Worm (Caenorhabditis elegans) whole organism, L1 larva: ENCODE data around the gene F49C5.5.
"Not testable (repeated sequence)": the region's sequence is repeated elsewhere in the genome, so short reads cannot be mapped to it uniquely, and the experiment has no call there.

Experiments
- C16A3.4 ChIP-seq: fragments of 150-350 bp; optimal IDR thresholded peaks from 2 replicates; lab custom pipeline; 2014; ENCODE audit warnings: missing biosample characterization, missing genetic modification characterization
- Y116A8C.19 ChIP-seq: sonication (generic microtip); optimal IDR thresholded peaks from 2 replicates; lab custom pipeline; 2016; ENCODE audit warnings: missing compliant biosample characterization, missing genetic modification characterization, borderline replicate concordance
- alr-1 ChIP-seq: fragments of 200-800 bp; sonication (Bioruptor generic); optimal IDR thresholded peaks from 2 replicates; lab custom pipeline; 2018; ENCODE audit warnings: borderline replicate concordance, mild to moderate bottlenecking, missing genetic modification characterization, missing compliant biosample characterization
- ceh-82 ChIP-seq, 3 experiments: fragments of 150-350 bp in 1 of 3; sonication (generic microtip) in 2 of 3; optimal IDR thresholded peaks; 2 replicates each; lab custom pipeline; 2014 to 2017; ENCODE audit warnings: missing biosample characterization in 3 of 3, missing genetic modification characterization in 3 of 3
- ceh-90 ChIP-seq: sonication (generic microtip); optimal IDR thresholded peaks from 2 replicates; lab custom pipeline; 2016; ENCODE audit warnings: missing genetic modification characterization, missing compliant biosample characterization
- dsc-1 ChIP-seq: sonication (generic microtip); optimal IDR thresholded peaks from 2 replicates; lab custom pipeline; 2016; ENCODE audit warnings: mild to moderate bottlenecking, missing genetic modification characterization, missing compliant biosample characterization
- efl-1 ChIP-seq, 4 experiments: fragments of 150-350 bp; optimal IDR thresholded peaks in 3 of 4; peaks in 1 of 4; 1 replicate in 1 of 4; 2 replicates in 3 of 4; lab custom pipeline; 2014; ENCODE audit warnings: missing biosample characterization in 2 of 4, missing genetic modification characterization in 2 of 4, missing genetic modification reagents in 2 of 4
- elt-2 ChIP-seq: sonication (generic microtip); optimal IDR thresholded peaks from 2 replicates; lab custom pipeline; 2016; ENCODE audit warnings: missing genetic modification characterization, mild to moderate bottlenecking, inconsistent platforms, missing compliant biosample characterization, missing genetic modification reagents
- ets-5 ChIP-seq: fragments of 200-800 bp; sonication (Bioruptor generic); IDR thresholded peaks from 2 replicates; pipeline ENCODE4 v1.3.6; 2022; ENCODE audit warnings: missing genetic modification characterization, missing compliant biosample characterization
- isw-1 ChIP-seq: fragments of 200-800 bp; sonication (Bioruptor generic); IDR thresholded peaks from 2 replicates; pipeline ENCODE4 v1.3.6; 2022; ENCODE audit warnings: missing genetic modification characterization, missing compliant biosample characterization
- jun-1 ChIP-seq: fragments of 150-350 bp; optimal IDR thresholded peaks from 2 replicates; lab custom pipeline; 2014; ENCODE audit warnings: missing biosample characterization, missing genetic modification reagents, missing genetic modification characterization
- lin-14 ChIP-seq: fragments of 200-800 bp; sonication (Bioruptor generic); optimal IDR thresholded peaks from 2 replicates; lab custom pipeline; 2018; ENCODE audit warnings: mild to moderate bottlenecking, missing genetic modification characterization, moderate library complexity, missing compliant biosample characterization
- lin-35 ChIP-seq, 2 experiments: fragments of 150-350 bp; optimal IDR thresholded peaks; 2 replicates each; lab custom pipeline; 2014; ENCODE audit warnings: missing biosample characterization in 2 of 2, missing genetic modification characterization in 2 of 2, missing genetic modification reagents in 2 of 2
- lir-3 ChIP-seq: sonication (generic microtip); optimal IDR thresholded peaks from 2 replicates; lab custom pipeline; 2016; ENCODE audit warnings: mild to moderate bottlenecking, missing genetic modification characterization, moderate library complexity, missing compliant biosample characterization; ENCODE audit not compliant: poor library complexity
- lsy-2 ChIP-seq, 2 experiments: fragments of 150-350 bp; optimal IDR thresholded peaks; 2 replicates each; lab custom pipeline; 2014; ENCODE audit warnings: missing biosample characterization in 2 of 2, missing genetic modification characterization in 2 of 2
- mdl-1 ChIP-seq, 2 experiments: fragments of 150-350 bp; optimal IDR thresholded peaks; 2 replicates each; lab custom pipeline; 2014 to 2017; ENCODE audit warnings: missing biosample characterization in 2 of 2, missing genetic modification characterization in 2 of 2, inconsistent platforms in 1 of 2
- mef-2 ChIP-seq: fragments of 150-350 bp; optimal IDR thresholded peaks from 2 replicates; lab custom pipeline; 2014; ENCODE audit warnings: missing biosample characterization, missing genetic modification characterization
- nhr-11 ChIP-seq: fragments of 150-350 bp; optimal IDR thresholded peaks from 2 replicates; lab custom pipeline; 2014; ENCODE audit warnings: missing biosample characterization, missing genetic modification characterization
- nhr-19 ChIP-seq: fragments of 200-800 bp; sonication (Bioruptor generic); conservative IDR thresholded peaks from 2 replicates; pipeline ENCODE4 v1.3.6; 2022; ENCODE audit warnings: missing genetic modification characterization, missing compliant biosample characterization
- nhr-20 ChIP-seq: sonication (generic microtip); optimal IDR thresholded peaks from 2 replicates; lab custom pipeline; 2016; ENCODE audit warnings: mild to moderate bottlenecking, missing genetic modification characterization, missing compliant biosample characterization
- nhr-237 ChIP-seq: fragments of 150-350 bp; optimal IDR thresholded peaks from 2 replicates; lab custom pipeline; 2014; ENCODE audit warnings: missing biosample characterization, missing genetic modification characterization
- nhr-47 ChIP-seq: sonication (generic microtip); optimal IDR thresholded peaks from 2 replicates; lab custom pipeline; 2016; ENCODE audit warnings: mild to moderate bottlenecking, missing genetic modification characterization, moderate library complexity, missing compliant biosample characterization
- nhr-71 ChIP-seq: sonication (generic microtip); optimal IDR thresholded peaks from 2 replicates; lab custom pipeline; 2016; ENCODE audit warnings: mild to moderate bottlenecking, missing genetic modification characterization, moderate library complexity, missing compliant biosample characterization
- nhr-90 ChIP-seq: sonication (generic microtip); optimal IDR thresholded peaks from 2 replicates; lab custom pipeline; 2016; ENCODE audit warnings: mild to moderate bottlenecking, missing genetic modification characterization, missing compliant biosample characterization; ENCODE audit not compliant: poor library complexity
- pax-3 ChIP-seq: fragments of 200-800 bp; sonication (Bioruptor generic); optimal IDR thresholded peaks from 2 replicates; lab custom pipeline; 2018; ENCODE audit warnings: mild to moderate bottlenecking, missing genetic modification characterization, moderate library complexity, missing compliant biosample characterization
- skn-1 ChIP-seq: fragments of 150-350 bp; optimal IDR thresholded peaks from 2 replicates; lab custom pipeline; 2014; ENCODE audit warnings: missing biosample characterization, missing genetic modification characterization
- snpc-4 ChIP-seq: fragments of 150-350 bp; optimal IDR thresholded peaks from 2 replicates; lab custom pipeline; 2014; ENCODE audit warnings: missing biosample characterization, missing genetic modification characterization
- snu-23 ChIP-seq: sonication (generic microtip); optimal IDR thresholded peaks from 2 replicates; lab custom pipeline; 2016; ENCODE audit warnings: missing genetic modification characterization, missing compliant biosample characterization
- sox-4 ChIP-seq: sonication (generic microtip); optimal IDR thresholded peaks from 2 replicates; lab custom pipeline; 2016; ENCODE audit warnings: missing genetic modification characterization, missing compliant biosample characterization
- sup-37 ChIP-seq: fragments of 200-800 bp; sonication (Bioruptor generic); optimal IDR thresholded peaks from 2 replicates; lab custom pipeline; 2018; ENCODE audit warnings: mild to moderate bottlenecking, missing genetic modification characterization, missing compliant biosample characterization
- swsn-7 ChIP-seq: sonication (generic microtip); optimal IDR thresholded peaks from 2 replicates; lab custom pipeline; 2016; ENCODE audit warnings: missing genetic modification characterization, missing compliant biosample characterization
- tbx-2 ChIP-seq: sonication (generic microtip); optimal IDR thresholded peaks from 2 replicates; lab custom pipeline; 2016; ENCODE audit warnings: missing genetic modification characterization, missing compliant biosample characterization
- unc-98 ChIP-seq: fragments of 200-800 bp; sonication (Bioruptor generic); IDR thresholded peaks from 2 replicates; pipeline ENCODE4 v1.3.6; 2022; ENCODE audit warnings: missing genetic modification characterization, missing compliant biosample characterization
- xbp-1 ChIP-seq: sonication (generic microtip); optimal IDR thresholded peaks from 2 replicates; lab custom pipeline; 2016; ENCODE audit warnings: missing genetic modification characterization, missing compliant biosample characterization
- zag-1 ChIP-seq: fragments of 150-350 bp; optimal IDR thresholded peaks from 2 replicates; lab custom pipeline; 2014; ENCODE audit warnings: missing biosample characterization, missing genetic modification characterization

The F49C5.5 gene

DNA sequence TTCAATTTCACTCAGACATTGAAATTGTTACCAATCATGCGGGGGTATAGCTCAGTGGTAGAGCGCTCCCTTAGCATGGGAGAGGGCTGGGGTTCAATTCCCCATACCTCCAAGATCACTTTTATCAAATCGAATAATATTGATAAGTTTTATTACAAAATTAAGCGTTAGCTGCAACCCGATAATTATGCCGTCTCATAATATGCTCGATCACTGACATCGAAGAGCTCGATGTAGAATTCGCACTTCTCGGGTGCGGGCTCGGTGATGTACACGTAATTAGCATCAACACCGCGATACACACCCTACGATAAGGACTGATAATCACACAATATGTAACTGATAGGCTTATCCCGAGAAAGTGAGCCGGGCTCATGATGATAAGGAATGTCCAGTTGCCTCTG is 3.7 kb downstream of the F49C5.5 start:
- no peak for TF ChIP-seq jun-1
- peak; percentile 56 for TF ChIP-seq elt-2 (tag; lab: Kevin White, UChicago)
- TF ChIP-seq tbx-2: no peak
- no peak for TF ChIP-seq pax-3 (tag; lab: Kevin White, UChicago)
- TF ChIP-seq snpc-4: no peak
- no peak for TF ChIP-seq nhr-20
- no peak for TF ChIP-seq efl-1 (optimal IDR thresholded peaks at IDR 0.05; lab: Kevin White, UChicago)
- no peak for TF ChIP-seq efl-1 (GFP tag; optimal IDR thresholded peaks at IDR 0.05 in 1 of 2; lab: Kevin White, UChicago)
- no peak for TF ChIP-seq swsn-7 (tag; lab: Kevin White, UChicago)

DNA sequence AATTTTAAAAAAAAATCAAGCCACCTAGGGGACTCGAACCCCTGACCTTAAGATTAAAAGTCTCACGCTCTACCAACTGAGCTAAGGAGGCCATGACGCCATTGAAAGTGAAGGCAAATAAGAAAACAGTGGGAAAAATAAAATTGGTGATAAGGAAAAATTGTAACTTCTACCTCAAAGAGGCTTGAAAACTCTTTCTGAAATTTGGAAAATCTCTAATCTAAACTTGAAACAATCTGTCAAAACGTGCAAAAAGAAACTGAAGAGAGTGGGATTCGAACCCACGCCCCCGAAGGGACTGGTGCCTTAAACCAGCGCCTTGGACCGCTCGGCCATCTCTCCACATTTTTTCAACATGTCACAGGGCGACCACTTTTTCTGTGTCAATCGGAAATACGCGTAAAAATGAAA is 4.6 kb downstream of the F49C5.5 start:
- peak; percentile 18 for TF ChIP-seq snu-23
- peak in 1 of 2 experiments; percentile 31 for TF ChIP-seq lin-35 (GFP tag; optimal IDR thresholded peaks at IDR 0.05; lab: Kevin White, UChicago)
- TF ChIP-seq elt-2 (tag; lab: Kevin White, UChicago): peak; percentile 24
- TF ChIP-seq nhr-71 (tag; lab: Kevin White, UChicago): peak; percentile 31
- peak; percentile 7 for TF ChIP-seq C16A3.4 (tag; lab: Kevin White, UChicago)
- peak; percentile 15 for TF ChIP-seq nhr-47
- TF ChIP-seq nhr-90: peak; percentile 68
- TF ChIP-seq nhr-19 (GFP tag; lab: Robert Waterston, UW): 0 out of 2 replicates have a peak, but pooled peaks have one; percentile 11
- peak in 1 of 2 experiments; percentile 2 for TF ChIP-seq efl-1 (optimal IDR thresholded peaks at IDR 0.05; lab: Kevin White, UChicago)
- peak in 1 of 2 experiments; percentile 82 for TF ChIP-seq efl-1 (GFP tag; optimal IDR thresholded peaks at IDR 0.05 in 1 of 2; lab: Kevin White, UChicago)

DNA sequence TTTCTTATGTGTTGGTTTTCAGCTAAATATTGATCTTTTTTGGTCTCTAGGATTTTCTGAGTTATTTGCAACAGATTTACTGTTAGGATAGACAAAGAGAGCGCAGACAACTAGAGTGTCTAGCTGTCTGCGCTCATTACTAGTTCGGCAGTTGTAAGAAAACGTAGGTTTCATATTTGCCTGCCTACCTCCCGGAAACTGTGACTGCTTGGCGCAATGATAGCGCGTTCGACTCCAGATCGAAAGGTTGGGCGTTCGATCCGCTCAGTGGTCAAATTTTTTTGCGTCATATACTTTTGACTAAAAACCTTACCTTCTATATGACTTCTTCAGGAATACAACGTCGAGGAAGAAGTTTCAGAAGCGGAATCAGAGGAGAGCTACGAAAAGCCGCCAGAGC is 6.9 kb downstream of the F49C5.5 start:
- no peak for TF ChIP-seq Y116A8C.19 (tag; lab: Kevin White, UChicago)
- TF ChIP-seq, all 84 proteins: peak for 0

DNA sequence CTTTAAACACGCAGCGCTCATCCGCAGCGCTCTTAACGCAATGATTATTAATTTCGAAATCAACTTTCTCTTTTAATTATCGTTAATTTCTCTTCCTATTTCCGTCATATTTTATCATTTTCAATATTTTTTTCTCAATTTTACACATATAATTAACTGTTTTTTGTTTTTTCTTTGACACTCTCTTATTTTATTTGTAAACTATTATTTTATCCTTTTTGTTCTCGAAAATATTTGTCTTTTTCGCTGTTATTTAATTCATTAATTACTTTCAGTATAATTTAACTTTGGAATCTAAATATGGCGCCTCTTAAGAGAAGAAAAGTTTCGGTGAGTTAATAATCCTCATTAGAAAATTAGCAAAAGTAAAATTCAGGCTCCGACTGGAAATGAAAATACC is 10.1 kb downstream of the F49C5.5 start, which contains the start of gene F49C5.3:
F49C5.3 (plus strand) TSS at position 301 of the 400 bp plus-strand sequence.
- TF ChIP-seq alr-1; ets-5 (GFP tag; lab: Robert Waterston, UW); nhr-11 (tag; lab: Kevin White, UChicago): not testable (repeated sequence)

DNA sequence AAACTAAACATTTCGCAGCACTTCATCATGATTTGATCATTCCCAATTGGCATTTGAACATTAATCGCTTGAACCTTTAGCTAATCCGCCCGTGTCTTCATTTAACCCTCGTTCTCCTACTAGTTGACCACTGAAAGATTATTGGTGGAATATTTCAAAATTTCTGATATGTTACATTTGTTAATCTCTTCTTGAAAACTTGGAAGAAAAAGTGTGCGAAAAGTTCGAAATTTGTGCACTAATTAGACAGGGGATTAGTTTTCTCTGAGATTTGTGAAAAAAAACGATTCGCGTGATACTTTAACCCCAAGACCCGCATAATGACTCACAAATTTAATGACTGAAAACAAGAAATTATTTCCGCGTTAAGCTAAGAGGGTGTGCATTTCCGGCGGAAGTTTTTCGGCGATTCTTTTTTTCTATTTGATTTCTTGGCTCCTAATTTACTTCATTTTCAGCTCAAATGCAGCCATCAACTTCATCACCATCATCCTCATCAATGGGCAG is 11.0 kb downstream of the F49C5.5 start, which contains the start of gene nimk-1:
nimk-1 (plus strand) TSS at position 457 of the 507 bp plus-strand sequence.
- TF ChIP-seq nhr-237 (tag; lab: Kevin White, UChicago): no peak
- no peak for TF ChIP-seq skn-1 (tag; lab: Kevin White, UChicago)
- TF ChIP-seq sup-37: no peak
- no peak for TF ChIP-seq lsy-2 (tag; optimal IDR thresholded peaks at IDR 0.05; lab: Kevin White, UChicago)
- TF ChIP-seq dsc-1 (tag; lab: Kevin White, UChicago): peak; percentile 64
- no peak for TF ChIP-seq unc-98 (GFP tag; lab: Robert Waterston, UW)

DNA sequence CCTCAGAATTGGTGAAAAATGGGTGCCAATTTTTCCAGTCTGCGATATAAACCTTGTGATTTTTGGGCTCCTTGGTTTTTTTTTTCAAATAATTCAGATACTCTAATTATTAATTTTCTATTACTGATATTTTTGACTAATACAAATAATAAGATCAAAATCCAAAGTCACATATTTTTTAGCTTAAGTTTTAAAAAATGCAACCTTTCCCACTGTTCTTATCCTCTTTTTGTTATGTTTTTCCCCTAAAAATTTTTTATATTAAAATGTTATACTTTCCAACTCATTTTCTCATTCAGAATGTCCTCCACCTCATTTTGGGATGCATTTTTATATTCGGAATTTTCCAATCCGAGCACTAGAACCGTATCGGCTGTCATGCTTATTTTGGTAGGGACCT is 15.4 kb downstream of the F49C5.5 start, which contains the start of gene srx-120:
srx-120 (plus strand) TSS at position 301 of the 400 bp plus-strand sequence.
- TF ChIP-seq lin-14 (GFP tag; lab: Kevin White, UChicago) (no peak), ceh-90 (tag; lab: Kevin White, UChicago) (no peak), sup-37 (no peak), zag-1 (tag; lab: Kevin White, UChicago) (no peak), nhr-47 (no peak), lir-3 (tag; lab: Kevin White, UChicago) (no peak), xbp-1 (tag; lab: Kevin White, UChicago) (no peak), isw-1 (GFP tag; lab: Robert Waterston, UW) (no peak), efl-1 (optimal IDR thresholded peaks at IDR 0.05; lab: Kevin White, UChicago) (no peak), efl-1 (GFP tag; optimal IDR thresholded peaks at IDR 0.05 in 1 of 2; lab: Kevin White, UChicago) (no peak), mdl-1 (tag; optimal IDR thresholded peaks at IDR 0.05; lab: Kevin White, UChicago) (no peak), sox-4 (tag; lab: Kevin White, UChicago) (no peak), mef-2 (tag; lab: Kevin White, UChicago) (no peak), snpc-4 (no peak), pax-3 (tag; lab: Kevin White, UChicago) (no peak), snu-23 (no peak), jun-1 (no peak), ceh-82 (tag; optimal IDR thresholded peaks at IDR 0.05; lab: Kevin White, UChicago) (no peak)
- TF ChIP-seq, all 84 proteins: peak for 0
